Worm (Caenorhabditis elegans) whole organism, young adult: Measurements from ENCODE around the gene fbxa-3.
"Not testable (repeated sequence)": the region's sequence is repeated elsewhere in the genome, so short reads cannot be mapped to it uniquely, and the experiment has no call there.

ENCODE experiments used
- B0019.2 ChIP-seq: fragments of 200-800 bp; sonication (Bioruptor generic); conservative IDR thresholded peaks from 2 replicates; pipeline ENCODE4 v1.3.6; 2022; ENCODE audit warnings: missing genetic modification reagents, missing genetic modification characterization, missing compliant biosample characterization
- B0261.1 ChIP-seq: sonication (generic microtip); optimal IDR thresholded peaks from 2 replicates; lab custom pipeline; 2016; ENCODE audit warnings: mild to moderate bottlenecking, missing genetic modification characterization, moderate library complexity, missing compliant biosample characterization
- C06A6.2 ChIP-seq: fragments of 200-800 bp; sonication (Bioruptor generic); conservative IDR thresholded peaks from 2 replicates; pipeline ENCODE4 v1.3.6; 2022; ENCODE audit warnings: missing genetic modification characterization, missing compliant biosample characterization
- F39B2.1 ChIP-seq: fragments of 200-800 bp; sonication (Bioruptor generic); IDR thresholded peaks from 2 replicates; pipeline ENCODE4 v1.3.6; 2022; ENCODE audit warnings: missing genetic modification reagents, missing genetic modification characterization, missing compliant biosample characterization
- F57A8.1 ChIP-seq: fragments of 200-800 bp; sonication (Bioruptor generic); optimal IDR thresholded peaks from 2 replicates; lab custom pipeline; 2018; ENCODE audit warnings: mild to moderate bottlenecking, missing genetic modification characterization, moderate library complexity, missing compliant biosample characterization
- F57C9.4 ChIP-seq: sonication (generic microtip); optimal IDR thresholded peaks from 2 replicates; lab custom pipeline; 2017; ENCODE audit warnings: mild to moderate bottlenecking, missing genetic modification characterization, missing compliant biosample characterization
- K11D2.4 ChIP-seq: fragments of 200-800 bp; sonication (Bioruptor generic); IDR thresholded peaks from 2 replicates; pipeline ENCODE4 v1.3.6; 2022; ENCODE audit warnings: missing genetic modification reagents, missing genetic modification characterization, missing compliant biosample characterization
- Y95B8A.8 ChIP-seq: fragments of 200-800 bp; sonication (Bioruptor generic); IDR thresholded peaks from 2 replicates; pipeline ENCODE4 v1.3.6; 2022; ENCODE audit warnings: missing genetic modification reagents, missing genetic modification characterization, missing compliant biosample characterization
- akir-1 ChIP-seq: fragments of 200-800 bp; sonication (Bioruptor generic); optimal IDR thresholded peaks from 2 replicates; lab custom pipeline; 2018; ENCODE audit warnings: mild to moderate bottlenecking, missing genetic modification characterization, moderate library complexity, missing compliant biosample characterization
- ama-1 ChIP-seq, 3 experiments: fragments of 150-350 bp in 1 of 3; sonication (generic microtip) in 2 of 3; optimal IDR thresholded peaks; 2 replicates each; lab custom pipeline; 2014 to 2018; ENCODE audit warnings: missing biosample characterization in 2 of 3, missing genetic modification characterization in 2 of 3, missing genetic modification reagents in 2 of 3
- aptf-2 ChIP-seq: fragments of 200-800 bp; sonication (Bioruptor generic); conservative IDR thresholded peaks from 2 replicates; pipeline ENCODE4 v1.3.6; 2022; ENCODE audit warnings: missing genetic modification reagents, missing genetic modification characterization, missing compliant biosample characterization
- bed-1 ChIP-seq: fragments of 200-800 bp; sonication (Bioruptor generic); IDR thresholded peaks from 2 replicates; pipeline ENCODE4 v1.3.6; 2022; ENCODE audit warnings: missing genetic modification reagents, missing genetic modification characterization, missing compliant biosample characterization
- ccch-3 ChIP-seq: fragments of 200-800 bp; sonication (Bioruptor generic); optimal IDR thresholded peaks from 2 replicates; lab custom pipeline; 2018; ENCODE audit warnings: mild to moderate bottlenecking, missing genetic modification characterization, missing compliant biosample characterization
- ceh-40 ChIP-seq: fragments of 200-800 bp; sonication (Bioruptor generic); IDR thresholded peaks from 2 replicates; pipeline ENCODE4 v1.3.6; 2022; ENCODE audit warnings: missing genetic modification characterization, missing compliant biosample characterization
- chd-7 ChIP-seq: sonication (generic microtip); optimal IDR thresholded peaks from 2 replicates; lab custom pipeline; 2016; ENCODE audit warnings: mild to moderate bottlenecking, missing genetic modification characterization, moderate library complexity, missing compliant biosample characterization
- dox-1 ChIP-seq: fragments of 200-800 bp; sonication (Bioruptor generic); IDR thresholded peaks from 2 replicates; pipeline ENCODE4 v1.3.6; 2022; ENCODE audit warnings: missing genetic modification reagents, missing genetic modification characterization, missing compliant biosample characterization
- ets-4 ChIP-seq: fragments of 200-800 bp; sonication (Bioruptor generic); optimal IDR thresholded peaks from 2 replicates; lab custom pipeline; 2018; ENCODE audit warnings: mild to moderate bottlenecking, missing genetic modification characterization, missing compliant biosample characterization
- fkh-3 ChIP-seq: sonication (generic microtip); optimal IDR thresholded peaks from 2 replicates; lab custom pipeline; 2016; ENCODE audit warnings: mild to moderate bottlenecking, missing genetic modification characterization, missing compliant biosample characterization
- gei-17 ChIP-seq: fragments of 200-800 bp; sonication (Bioruptor generic); optimal IDR thresholded peaks from 2 replicates; lab custom pipeline; 2018; ENCODE audit warnings: mild to moderate bottlenecking, missing genetic modification characterization, missing compliant biosample characterization
- hrde-1 ChIP-seq: sonication (generic microtip); optimal IDR thresholded peaks from 2 replicates; lab custom pipeline; 2016; ENCODE audit warnings: missing genetic modification characterization, mild to moderate bottlenecking, missing compliant biosample characterization, moderate library complexity, missing genotype, missing genetic modification reagents, borderline replicate concordance
- lag-1 ChIP-seq: fragments of 200-800 bp; sonication (Bioruptor generic); IDR thresholded peaks from 2 replicates; pipeline ENCODE4 v1.3.6; 2022; ENCODE audit warnings: missing genetic modification reagents, missing genetic modification characterization, missing compliant biosample characterization
- lin-26 ChIP-seq: fragments of 200-800 bp; sonication (Bioruptor generic); IDR thresholded peaks from 2 replicates; pipeline ENCODE4 v1.3.6; 2022; ENCODE audit warnings: missing genetic modification reagents, missing genetic modification characterization, missing compliant biosample characterization
- lin-40 ChIP-seq: sonication (generic microtip); optimal IDR thresholded peaks from 2 replicates; lab custom pipeline; 2016; ENCODE audit warnings: missing genetic modification characterization, mild to moderate bottlenecking, missing compliant biosample characterization, missing genotype, missing genetic modification reagents
- madf-3 ChIP-seq: fragments of 200-800 bp; sonication (Bioruptor generic); IDR thresholded peaks from 2 replicates; pipeline ENCODE4 v1.3.6; 2022; ENCODE audit warnings: missing genetic modification reagents, missing genetic modification characterization, missing compliant biosample characterization
- mxl-1 ChIP-seq: sonication (generic microtip); optimal IDR thresholded peaks from 2 replicates; lab custom pipeline; 2016; ENCODE audit warnings: missing genetic modification characterization, missing compliant biosample characterization
- nfya-1 ChIP-seq: sonication (generic microtip); optimal IDR thresholded peaks from 2 replicates; lab custom pipeline; 2017; ENCODE audit warnings: antibody characterized with exemption, missing compliant biosample characterization, missing genetic modification characterization, borderline replicate concordance; ENCODE audit not compliant: insufficient read depth
- nhr-179 ChIP-seq: sonication (generic microtip); optimal IDR thresholded peaks from 2 replicates; lab custom pipeline; 2016; ENCODE audit warnings: mild to moderate bottlenecking, missing genetic modification characterization, missing compliant biosample characterization
- nhr-80 ChIP-seq: sonication (generic microtip); optimal IDR thresholded peaks from 2 replicates; lab custom pipeline; 2016; ENCODE audit warnings: missing genetic modification characterization, missing compliant biosample characterization
- rpc-1 ChIP-seq, 2 experiments: fragments of 150-350 bp in 1 of 2; sonication (generic microtip) in 1 of 2; optimal IDR thresholded peaks; 2 replicates each; lab custom pipeline; 2014 to 2018; ENCODE audit warnings: missing biosample characterization in 1 of 2, missing genetic modification characterization in 1 of 2, missing genetic modification reagents in 1 of 2, missing genotype in 1 of 2
- sea-2 ChIP-seq: fragments of 200-800 bp; sonication (Bioruptor generic); IDR thresholded peaks from 2 replicates; pipeline ENCODE4 v1.3.6; 2022; ENCODE audit warnings: missing genetic modification characterization, missing compliant biosample characterization
- snpc-4 ChIP-seq, 5 experiments: fragments of 150-350 bp in 1 of 5; sonication (generic microtip) in 4 of 5; optimal IDR thresholded peaks; 2 replicates each; lab custom pipeline; 2014 to 2018; ENCODE audit warnings: missing genetic modification characterization in 5 of 5, missing biosample characterization in 3 of 5, antibody characterized with exemption in 2 of 5, mild to moderate bottlenecking in 2 of 5, missing compliant biosample characterization in 2 of 5, missing genotype in 2 of 5, moderate library complexity in 2 of 5, missing genetic modification reagents in 1 of 5
- somi-1 ChIP-seq: fragments of 200-800 bp; sonication (Bioruptor generic); optimal IDR thresholded peaks from 2 replicates; lab custom pipeline; 2018; ENCODE audit warnings: mild to moderate bottlenecking, missing genetic modification characterization, missing compliant biosample characterization
- tbp1 ChIP-seq: fragments of 200-800 bp; sonication (Bioruptor generic); optimal IDR thresholded peaks from 2 replicates; lab custom pipeline; 2018; ENCODE audit warnings: mild to moderate bottlenecking, missing genetic modification characterization, missing compliant biosample characterization
- tbx-9 ChIP-seq: sonication (generic microtip); optimal IDR thresholded peaks from 2 replicates; lab custom pipeline; 2016; ENCODE audit warnings: borderline replicate concordance, missing genetic modification characterization, inconsistent platforms, missing compliant biosample characterization
- ztf-18 ChIP-seq: sonication (generic microtip); optimal IDR thresholded peaks from 2 replicates; lab custom pipeline; 2016; ENCODE audit warnings: missing genotype, mild to moderate bottlenecking, missing genetic modification characterization, missing compliant biosample characterization
- ztf-22 ChIP-seq: fragments of 200-800 bp; sonication (Bioruptor generic); optimal IDR thresholded peaks from 2 replicates; lab custom pipeline; 2018; ENCODE audit warnings: mild to moderate bottlenecking, missing genetic modification characterization, moderate library complexity, missing compliant biosample characterization

The fbxa-3 gene

ce11 chrII:1784799-1785198, 35.9 kb downstream of the fbxa-3 start, which contains the start of gene C08F1.11:
Gene C08F1.11 (minus strand): TSS chrII:1784899.
- TF ChIP-seq lag-1 (GFP tag; lab: Robert Waterston, UW): no peak

ce11 chrII:1782474-1782873, 38.2 kb downstream of the fbxa-3 start, which contains the start of gene math-4:
Gene math-4 (minus strand): TSS chrII:1782574.
- TF ChIP-seq chd-7 (no peak), lin-26 (GFP tag; lab: Robert Waterston, UW) (no peak), ztf-18 (no peak), ztf-22 (GFP tag; lab: Kevin White, UChicago) (no peak), Y95B8A.8 (GFP tag; lab: Robert Waterston, UW) (no peak), tbx-9 (tag; lab: Kevin White, UChicago) (no peak), F57A8.1 (GFP tag; lab: Kevin White, UChicago) (no peak), snpc-4 (GFP tag; optimal IDR thresholded peaks at IDR 0.05; lab: Kevin White, UChicago) (no peak), snpc-4 (tag; optimal IDR thresholded peaks at IDR 0.05; lab: Kevin White, UChicago) (no peak), F57C9.4 (tag; lab: Kevin White, UChicago) (no peak), C06A6.2 (no peak), ets-4 (GFP tag; lab: Kevin White, UChicago) (no peak), F39B2.1 (GFP tag; lab: Robert Waterston, UW) (no peak), B0261.1 (tag; lab: Kevin White, UChicago) (no peak), sea-2 (GFP tag; lab: Robert Waterston, UW) (no peak), madf-3 (no peak), fkh-3 (tag; lab: Kevin White, UChicago) (no peak)

ce11 chrII:1775234-1775633, 45.4 kb downstream of the fbxa-3 start, which contains the start of gene F36H5.14:
Gene F36H5.14 (plus strand): TSS chrII:1775534.
- TF ChIP-seq hrde-1 (tag; lab: Kevin White, UChicago); lin-26 (GFP tag; lab: Robert Waterston, UW); rpc-1 (optimal IDR thresholded peaks at IDR 0.05; lab: Kevin White, UChicago); rpc-1 (tag; optimal IDR thresholded peaks at IDR 0.05; lab: Kevin White, UChicago): not testable (repeated sequence)
- TF ChIP-seq, all 124 proteins: peak for 0; not testable (repeated sequence) for 124

- TF ChIP-seq lin-40 (tag; lab: Kevin White, UChicago) (no peak), nhr-80 (tag; lab: Kevin White, UChicago) (no peak), ceh-40 (GFP tag; lab: Robert Waterston, UW) (no peak), ama-1 (optimal IDR thresholded peaks at IDR 0.05; lab: Kevin White, UChicago) (no peak), ama-1 (GFP tag; optimal IDR thresholded peaks at IDR 0.05; lab: Kevin White, UChicago) (no peak), mxl-1 (tag; lab: Kevin White, UChicago) (no peak), akir-1 (GFP tag; lab: Kevin White, UChicago) (no peak), dox-1 (GFP tag; lab: Robert Waterston, UW) (no peak), bed-1 (no peak), tbx-9 (tag; lab: Kevin White, UChicago) (no peak), nhr-179 (tag; lab: Kevin White, UChicago) (no peak), B0019.2 (GFP tag; lab: Robert Waterston, UW) (no peak), ccch-3 (no peak), K11D2.4 (GFP tag; lab: Robert Waterston, UW) (no peak), rpc-1 (optimal IDR thresholded peaks at IDR 0.05; lab: Kevin White, UChicago) (no peak), rpc-1 (tag; optimal IDR thresholded peaks at IDR 0.05; lab: Kevin White, UChicago) (no peak), gei-17 (GFP tag; lab: Kevin White, UChicago) (no peak), tbp1 (GFP tag; lab: Kevin White, UChicago) (no peak), F57A8.1 (GFP tag; lab: Kevin White, UChicago) (no peak), aptf-2 (no peak), nfya-1 (tag; lab: Kevin White, UChicago) (no peak), somi-1 (GFP tag; lab: Kevin White, UChicago) (no peak)
These were observed 48.9 kb downstream of the fbxa-3 start, which contains the start of gene math-3 for ce11 chrII:1771785-1772184. Gene math-3 (plus strand): TSS chrII:1772085.
